Fruit fly (Drosophila melanogaster) whole organism, embryonic: ENCODE results near the gene Cyt-c1L.

Experiments
- Antp ChIP-seq: fragments of 200-800 bp; sonication (Bioruptor generic); optimal IDR thresholded peaks from 3 replicates; lab custom pipeline; 2016; ENCODE audit warnings: missing biosample characterization, missing genetic modification characterization
- CG10209 ChIP-seq: fragments of 200-800 bp; sonication (Bioruptor generic); optimal IDR thresholded peaks from 3 replicates; lab custom pipeline; 2017; ENCODE audit warnings: missing biosample characterization, mild to moderate bottlenecking, missing genetic modification characterization, missing genetic modification reagents
- CG10267 ChIP-seq: fragments of 200-800 bp; sonication (Bioruptor generic); optimal IDR thresholded peaks from 2 replicates; lab custom pipeline; 2018; ENCODE audit warnings: missing biosample characterization, mild to moderate bottlenecking, missing genetic modification characterization, moderate library complexity
- CG11504 ChIP-seq: fragments of 200-800 bp; sonication (Bioruptor generic); optimal IDR thresholded peaks from 3 replicates; lab custom pipeline; 2019; ENCODE audit warnings: missing biosample characterization, mild to moderate bottlenecking, missing genetic modification characterization, moderate library complexity
- CG11560 ChIP-seq: fragments of 200-800 bp; sonication (Bioruptor generic); IDR thresholded peaks from 3 replicates; pipeline ENCODE4 v1.3.6; 2022; ENCODE audit warnings: missing biosample characterization, missing genetic modification characterization
- CG12104 ChIP-seq: fragments of 200-800 bp; sonication (Bioruptor generic); optimal IDR thresholded peaks from 3 replicates; lab custom pipeline; 2016; ENCODE audit warnings: missing biosample characterization, missing genetic modification characterization
- CG12219 ChIP-seq: fragments of 200-800 bp; sonication (Bioruptor generic); optimal IDR thresholded peaks from 3 replicates; lab custom pipeline; 2018; ENCODE audit warnings: missing biosample characterization, mild to moderate bottlenecking, missing genetic modification characterization
- CG12659 ChIP-seq: fragments of 200-800 bp; sonication (Bioruptor generic); optimal IDR thresholded peaks from 3 replicates; lab custom pipeline; 2017; ENCODE audit warnings: mild to moderate bottlenecking, missing biosample characterization, missing genetic modification reagents, missing genetic modification characterization
- CG1832 ChIP-seq: fragments of 200-800 bp; sonication (Bioruptor generic); optimal IDR thresholded peaks from 2 replicates; lab custom pipeline; 2017; ENCODE audit warnings: missing biosample characterization, mild to moderate bottlenecking, missing genetic modification characterization, inconsistent platforms
- CG2129 ChIP-seq: fragments of 200-800 bp; sonication (Bioruptor generic); IDR thresholded peaks from 2 replicates; pipeline ENCODE4 v1.3.6; 2022; ENCODE audit warnings: missing biosample characterization, missing genetic modification characterization; ENCODE audit not compliant: partially characterized antibody
- CG2712 ChIP-seq: fragments of 200-800 bp; optimal IDR thresholded peaks from 3 replicates; lab custom pipeline; 2019; ENCODE audit warnings: missing biosample characterization, mild to moderate bottlenecking, missing genetic modification characterization, moderate library complexity
- CG30403 ChIP-seq: fragments of 200-800 bp; sonication (Bioruptor generic); optimal IDR thresholded peaks from 3 replicates; lab custom pipeline; 2016; ENCODE audit warnings: missing biosample characterization, missing genetic modification characterization
- CG32532 ChIP-seq: fragments of 200-800 bp; sonication (Bioruptor generic); IDR thresholded peaks from 2 replicates; pipeline ENCODE4 v1.3.6; 2022; ENCODE audit warnings: missing biosample characterization, missing genetic modification characterization
- CG3281 ChIP-seq: fragments of 200-800 bp; sonication (Bioruptor generic); optimal IDR thresholded peaks from 3 replicates; lab custom pipeline; 2017; ENCODE audit warnings: missing biosample characterization, mild to moderate bottlenecking, missing genetic modification characterization
- CG33213 ChIP-seq: fragments of 200-800 bp; sonication (Bioruptor generic); optimal IDR thresholded peaks from 3 replicates; lab custom pipeline; 2016; ENCODE audit warnings: missing biosample characterization, missing genetic modification characterization
- CG34376 ChIP-seq: fragments of 200-800 bp; sonication (Bioruptor generic); optimal IDR thresholded peaks from 2 replicates; lab custom pipeline; 2018; ENCODE audit warnings: missing biosample characterization, mild to moderate bottlenecking, missing genetic modification characterization
- CG7987 ChIP-seq: fragments of 200-800 bp; sonication (Bioruptor generic); optimal IDR thresholded peaks from 2 replicates; lab custom pipeline; 2018; ENCODE audit warnings: missing biosample characterization, mild to moderate bottlenecking, missing genetic modification characterization, moderate library complexity
- CG8290 ChIP-seq, 3 experiments: fragments of 200-800 bp; sonication (Bioruptor generic); optimal IDR thresholded peaks; 2 replicates each; lab custom pipeline; 2016 to 2019; ENCODE audit warnings: missing biosample characterization in 3 of 3, missing genetic modification characterization in 3 of 3, mild to moderate bottlenecking in 2 of 3, moderate library complexity in 1 of 3
- CG9437 ChIP-seq: fragments of 200-800 bp; sonication (Bioruptor generic); optimal IDR thresholded peaks from 2 replicates; lab custom pipeline; 2018; ENCODE audit warnings: missing biosample characterization, mild to moderate bottlenecking, missing genetic modification characterization
- CG9609 ChIP-seq: fragments of 200-800 bp; sonication (Bioruptor generic); optimal IDR thresholded peaks from 3 replicates; lab custom pipeline; 2016; ENCODE audit warnings: missing biosample characterization, missing genetic modification characterization
- CG9932 ChIP-seq: fragments of 200-800 bp; sonication (Bioruptor generic); IDR thresholded peaks from 2 replicates; pipeline ENCODE4 v1.3.6; 2022; ENCODE audit warnings: missing biosample characterization, missing genetic modification characterization
- Chrac-16 ChIP-seq: fragments of 200-800 bp; sonication (Bioruptor generic); optimal IDR thresholded peaks from 3 replicates; lab custom pipeline; 2016; ENCODE audit warnings: missing biosample characterization, missing genetic modification characterization
- Dbx ChIP-seq: fragments of 200-800 bp; sonication (Bioruptor generic); IDR thresholded peaks from 3 replicates; pipeline ENCODE4 v1.3.6; 2022; ENCODE audit warnings: missing biosample characterization, missing genetic modification characterization
- Dref ChIP-seq: fragments of 200-800 bp; sonication (Bioruptor generic); IDR thresholded peaks from 2 replicates; pipeline ENCODE4 v1.3.6; 2022; ENCODE audit warnings: missing biosample characterization, missing genetic modification characterization
- Gug ChIP-seq: fragments of 200-800 bp; sonication (Bioruptor generic); IDR thresholded peaks from 4 replicates; pipeline ENCODE4 v1.3.6; 2022; ENCODE audit warnings: missing biosample characterization, missing genetic modification characterization
- Myb ChIP-seq: fragments of 200-800 bp; sonication (Bioruptor generic); optimal IDR thresholded peaks from 2 replicates; lab custom pipeline; 2016; ENCODE audit warnings: missing biosample characterization, missing genetic modification characterization
- NC2α ChIP-seq: fragments of 200-800 bp; sonication (Bioruptor generic); optimal IDR thresholded peaks from 2 replicates; lab custom pipeline; 2016; ENCODE audit warnings: missing biosample characterization, missing genetic modification characterization
- PHDP ChIP-seq: fragments of 200-800 bp; sonication (Bioruptor generic); optimal IDR thresholded peaks from 3 replicates; lab custom pipeline; 2018; ENCODE audit warnings: missing biosample characterization, mild to moderate bottlenecking, missing genetic modification characterization, moderate library complexity
- Pdp1 ChIP-seq, 2 experiments: fragments of 200-800 bp; sonication (Bioruptor generic); optimal IDR thresholded peaks; 3 replicates each; lab custom pipeline; 2016; ENCODE audit warnings: missing biosample characterization in 2 of 2, missing genetic modification characterization in 2 of 2, mild to moderate bottlenecking in 1 of 2, moderate library complexity in 1 of 2
- Rx ChIP-seq: fragments of 200-800 bp; sonication (Bioruptor generic); IDR thresholded peaks from 2 replicates; pipeline ENCODE4 v1.3.6; 2022; ENCODE audit warnings: missing biosample characterization, missing genetic modification characterization
- Taf1 ChIP-seq: fragments of 200-800 bp; sonication (Bioruptor generic); IDR thresholded peaks from 2 replicates; pipeline ENCODE4 v1.3.6; 2022; ENCODE audit warnings: missing biosample characterization, missing genetic modification characterization
- Usf ChIP-seq: fragments of 200-800 bp; sonication (Bioruptor generic); optimal IDR thresholded peaks from 2 replicates; lab custom pipeline; 2017; ENCODE audit warnings: missing genotype, missing biosample characterization, missing genetic modification characterization
- YL-1 ChIP-seq: fragments of 200-800 bp; sonication (Bioruptor generic); optimal IDR thresholded peaks from 3 replicates; lab custom pipeline; 2017; ENCODE audit warnings: missing biosample characterization, mild to moderate bottlenecking, missing genetic modification characterization
- cato ChIP-seq: fragments of 200-800 bp; sonication (Bioruptor generic); optimal IDR thresholded peaks from 2 replicates; lab custom pipeline; 2016; ENCODE audit warnings: missing biosample characterization, missing genetic modification characterization, borderline replicate concordance
- chif ChIP-seq, 2 experiments: fragments of 200-800 bp; sonication (Bioruptor generic); optimal IDR thresholded peaks; 3 replicates each; lab custom pipeline; 2016; ENCODE audit warnings: missing biosample characterization in 2 of 2, missing genetic modification characterization in 2 of 2
- chn ChIP-seq: fragments of 200-800 bp; sonication (Bioruptor generic); optimal IDR thresholded peaks from 2 replicates; lab custom pipeline; 2016; ENCODE audit warnings: missing biosample characterization, missing genetic modification characterization
- dan ChIP-seq: fragments of 200-800 bp; sonication (Bioruptor generic); IDR thresholded peaks from 2 replicates; pipeline ENCODE4 v1.3.6; 2022; ENCODE audit warnings: missing biosample characterization, missing genetic modification characterization
- dmrt11E ChIP-seq: fragments of 200-800 bp; sonication (Bioruptor generic); optimal IDR thresholded peaks from 3 replicates; lab custom pipeline; 2018; ENCODE audit warnings: missing biosample characterization, mild to moderate bottlenecking, missing genetic modification characterization, moderate library complexity
- ems ChIP-seq: fragments of 200-800 bp; sonication (Bioruptor generic); optimal IDR thresholded peaks from 3 replicates; lab custom pipeline; 2016; ENCODE audit warnings: missing biosample characterization, missing genetic modification characterization
- eve ChIP-seq, 2 experiments: fragments of >200 bp; optimal IDR thresholded peaks; 2 replicates each; lab custom pipeline; 2017; ENCODE audit warnings: missing biosample characterization in 2 of 2, missing genetic modification characterization in 2 of 2
- gem ChIP-seq: fragments of 200-800 bp; sonication (Bioruptor generic); optimal IDR thresholded peaks from 2 replicates; lab custom pipeline; 2019; ENCODE audit warnings: missing biosample characterization, mild to moderate bottlenecking, missing genetic modification characterization, moderate library complexity
- her ChIP-seq: fragments of 200-800 bp; sonication (Bioruptor generic); optimal IDR thresholded peaks from 2 replicates; lab custom pipeline; 2016; ENCODE audit warnings: missing biosample characterization, missing genetic modification characterization
- mld ChIP-seq: fragments of 200-800 bp; sonication (Bioruptor generic); IDR thresholded peaks from 3 replicates; pipeline ENCODE4 v1.3.6; 2022; ENCODE audit warnings: missing biosample characterization, missing genetic modification characterization; ENCODE audit not compliant: partially characterized antibody
- pan ChIP-seq, 4 experiments: fragments of >200 bp in 3 of 4; fragments of 200-800 bp in 1 of 4; sonication (Bioruptor generic) in 1 of 4; optimal IDR thresholded peaks in 3 of 4; IDR thresholded peaks in 1 of 4; 2 replicates each; pipeline versions ENCODE4 v1.3.6 to Lab custom; 2017 to 2022; ENCODE audit warnings: missing biosample characterization in 2 of 4, missing genetic modification characterization in 2 of 4, mixed read lengths in 1 of 4
- pb ChIP-seq: fragments of 200-800 bp; sonication (Bioruptor generic); optimal IDR thresholded peaks from 3 replicates; lab custom pipeline; 2016; ENCODE audit warnings: missing biosample characterization, missing genetic modification characterization
- rib ChIP-seq: fragments of 200-800 bp; sonication (Bioruptor generic); IDR thresholded peaks from 2 replicates; pipeline ENCODE4 v1.3.6; 2022; ENCODE audit warnings: missing biosample characterization, missing genetic modification characterization
- stwl ChIP-seq: fragments of 200-800 bp; sonication (Bioruptor generic); optimal IDR thresholded peaks from 3 replicates; lab custom pipeline; 2018; ENCODE audit warnings: missing biosample characterization, mild to moderate bottlenecking, missing genetic modification characterization, moderate library complexity
- tgo ChIP-seq: fragments of 200-800 bp; sonication (Bioruptor generic); IDR thresholded peaks from 3 replicates; pipeline ENCODE4 v1.3.6; 2022; ENCODE audit warnings: missing biosample characterization, missing genetic modification characterization
- vnd ChIP-seq: fragments of 200-800 bp; sonication (Bioruptor generic); IDR thresholded peaks from 3 replicates; pipeline ENCODE4 v1.3.6; 2022; ENCODE audit warnings: missing biosample characterization, missing genetic modification characterization; ENCODE audit not compliant: partially characterized antibody

The Cyt-c1L gene

DNA sequence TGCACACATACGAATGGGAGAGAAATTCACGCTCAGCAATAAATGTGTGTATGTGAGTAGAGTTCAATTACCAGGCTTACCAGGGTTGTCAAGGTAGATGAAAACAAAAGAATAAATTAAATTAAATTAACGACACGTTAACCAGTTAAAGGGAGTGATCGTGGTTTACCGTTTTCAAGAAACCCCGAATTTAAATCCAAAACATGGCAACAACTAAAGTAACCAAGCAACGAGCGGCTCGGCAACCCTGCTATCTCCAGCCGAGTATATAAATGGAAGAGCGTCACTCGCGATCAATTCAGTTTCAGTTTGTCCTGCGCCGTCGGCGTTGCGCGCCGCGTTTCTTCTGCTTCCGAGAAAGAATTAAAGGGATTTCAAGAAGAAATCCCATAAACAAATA is 10.3 kb upstream of the Cyt-c1L start (continued):
- TF ChIP-seq chn (GFP tag; lab: Kevin White, UChicago) (peak; percentile 99), ems (GFP tag; lab: Kevin White, UChicago) (peak; percentile 99), Pdp1 (GFP tag; optimal IDR thresholded peaks at IDR 0.05; lab: Kevin White, UChicago) (peak; percentile 99), Myb (GFP tag; lab: Kevin White, UChicago) (peak; percentile 92), CG10267 (tag; lab: Kevin White, UChicago) (peak; percentile 98), PHDP (tag; lab: Kevin White, UChicago) (peak; percentile 99), Rx (GFP tag; lab: Robert Waterston, UW) (peak; percentile 99), eve (GFP tag; optimal IDR thresholded peaks at IDR 0.05; lab: Kevin White, UChicago) (peak in 1 of 2 experiments; percentile 92), CG9437 (GFP tag; lab: Kevin White, UChicago) (peak; percentile 95), CG11560 (tag; lab: Robert Waterston, UW) (peak; percentile 92), dmrt11E (tag; lab: Kevin White, UChicago) (peak; percentile 100), Taf1 (GFP tag; lab: Robert Waterston, UW) (peak; percentile 98), CG2129 (GFP tag; lab: Robert Waterston, UW) (no peak), dan (peak; percentile 98), stwl (tag; lab: Kevin White, UChicago) (peak; percentile 97), pan (optimal IDR thresholded peaks at IDR 0.05; lab: Kevin White, UChicago) (no peak), pan (GFP tag; optimal IDR thresholded peaks at IDR 0.05 in 1 of 2, IDR thresholded peaks at IDR 0.05 in 1 of 2) (peak in 1 of 2 experiments; percentile 99), pb (peak; percentile 98), CG9609 (GFP tag; lab: Kevin White, UChicago) (peak; percentile 99), CG32532 (GFP tag; lab: Robert Waterston, UW) (peak; percentile 99), Usf (GFP tag; lab: Kevin White, UChicago) (peak; percentile 99), Dbx (GFP tag; lab: Robert Waterston, UW) (peak; percentile 99), CG30403 (GFP tag; lab: Kevin White, UChicago) (peak; percentile 99), tgo (GFP tag; lab: Robert Waterston, UW) (peak; percentile 99), CG7987 (GFP tag; lab: Kevin White, UChicago) (peak; percentile 99), Dref (GFP tag; lab: Robert Waterston, UW) (peak; percentile 50), CG10209 (GFP tag; lab: Kevin White, UChicago) (peak; percentile 99), chif (GFP tag; optimal IDR thresholded peaks at IDR 0.05; lab: Kevin White, UChicago) (peak; percentile 99), YL-1 (GFP tag; lab: Kevin White, UChicago) (peak; percentile 99), vnd (GFP tag; lab: Robert Waterston, UW) (no peak), CG2712 (peak; percentile 100), NC2α (GFP tag; lab: Kevin White, UChicago) (peak; percentile 99), CG12659 (GFP tag; lab: Kevin White, UChicago) (peak; percentile 100), Antp (GFP tag; lab: Kevin White, UChicago) (peak; percentile 99), CG11504 (peak; percentile 98), rib (GFP tag; lab: Robert Waterston, UW) (peak; percentile 99), CG33213 (GFP tag; lab: Kevin White, UChicago) (peak; percentile 100), CG12104 (GFP tag; lab: Kevin White, UChicago) (peak; percentile 99), gem (tag; lab: Kevin White, UChicago) (peak; percentile 99), Gug (GFP tag; lab: Robert Waterston, UW) (peak; percentile 98), Chrac-16 (GFP tag; lab: Kevin White, UChicago) (peak; percentile 99), mld (no peak), CG12219 (GFP tag; lab: Kevin White, UChicago) (peak; percentile 99), CG1832 (GFP tag; lab: Kevin White, UChicago) (no peak), CG3281 (GFP tag; lab: Kevin White, UChicago) (peak; percentile 99), CG8290 (GFP tag; optimal IDR thresholded peaks at IDR 0.05; lab: Kevin White, UChicago) (peak; percentile 99), CG8290 (tag; optimal IDR thresholded peaks at IDR 0.05; lab: Kevin White, UChicago) (peak; percentile 97 to 99), her (GFP tag; lab: Kevin White, UChicago) (peak; percentile 97), CG9932 (peak; percentile 99), CG34376 (peak; percentile 98), cato (GFP tag; lab: Kevin White, UChicago) (peak; percentile 98)
